Worm (Caenorhabditis elegans) whole organism, L4/young adult: ENCODE data around the gene rom-1.

ENCODE experiments used
- dao-5 ChIP-seq: sonication (generic microtip); optimal IDR thresholded peaks from 2 replicates; lab custom pipeline; 2016; ENCODE audit warnings: missing genotype, missing genetic modification characterization, moderate library complexity, missing compliant biosample characterization
- him-1 ChIP-seq: sonication (generic microtip); optimal IDR thresholded peaks from 2 replicates; lab custom pipeline; 2016; ENCODE audit warnings: missing genotype, missing genetic modification reagents, missing genetic modification characterization, missing compliant biosample characterization

ce11 chrIII:4870478-4870877 lies 36.5 kb upstream of the rom-1 start, which contains the start of gene gipc-1:
- TF ChIP-seq him-1 (no peak), dao-5 (tag; lab: Kevin White, UChicago) (no peak)
